Fruit fly (Drosophila melanogaster) Kc167 (cell line): Measurements from ENCODE around the gene Herp.

Source experiments
- h ChIP-seq: fragments of >200 bp; optimal IDR thresholded peaks from 3 replicates; lab custom pipeline; 2018; ENCODE audit warnings: missing external identifiers
- psq ChIP-seq: fragments of >200 bp; optimal IDR thresholded peaks from 2 replicates; lab custom pipeline; 2017; ENCODE audit warnings: missing external identifiers
- ttk ChIP-seq: sonication (Bioruptor generic); optimal IDR thresholded peaks from 2 replicates; lab custom pipeline; 2017; ENCODE audit warnings: missing external identifiers

DNA sequence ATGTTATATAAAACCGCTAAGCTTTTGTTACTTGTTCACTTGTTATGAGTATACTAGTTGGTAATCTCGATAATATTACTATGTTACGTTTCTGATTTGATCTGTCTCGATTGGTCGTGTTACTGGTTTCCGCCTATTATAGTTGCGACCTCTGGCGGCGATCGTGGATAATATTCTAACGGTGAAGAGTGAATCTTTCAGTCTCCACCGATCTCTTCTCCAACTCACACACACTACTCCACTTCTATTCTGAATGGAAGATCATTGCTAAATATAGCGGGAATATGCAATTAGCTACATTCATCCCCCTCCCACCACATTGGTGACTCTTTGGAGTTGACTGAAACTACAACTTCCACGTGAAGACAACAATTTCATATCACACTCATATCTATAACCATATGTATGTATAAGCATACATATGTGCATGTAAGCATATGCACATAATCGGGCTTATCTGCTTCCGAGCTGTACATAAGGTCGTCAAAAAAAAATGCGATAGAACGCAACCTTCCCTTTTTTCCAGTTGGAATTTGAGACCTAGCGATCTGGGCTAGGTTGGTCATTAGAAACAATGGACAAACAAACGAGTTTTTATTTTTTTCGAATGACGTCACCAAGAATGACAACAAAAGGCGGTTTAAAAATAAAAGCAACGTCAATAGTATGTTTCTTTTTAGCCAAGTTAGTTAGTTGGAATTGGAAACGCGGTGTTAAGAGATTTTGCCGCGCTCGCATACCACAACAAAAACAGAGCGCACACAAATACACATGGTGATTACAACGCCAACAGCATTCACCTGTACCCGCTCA, 9.2 kb upstream of the Herp start:
- no peak for TF ChIP-seq psq (lab: Kevin White, UChicago)
- no peak for TF ChIP-seq h (lab: Kevin White, UChicago)
- TF ChIP-seq ttk (lab: Kevin White, UChicago) = no peak
